Worm (Caenorhabditis elegans): ENCODE measurements around the gene cpr-1.

ce11 chrV:12013298-12013697 lies 37.9 kb downstream of the cpr-1 start, which contains the start of gene add-2:
- TF ChIP-seq alr-1 (tag; optimal IDR thresholded peaks at IDR 0.05) = no peak
- TF ChIP-seq fos-1 (tag; optimal IDR thresholded peaks at IDR 0.05) = no peak
- TF ChIP-seq nhr-10 (tag; optimal IDR thresholded peaks at IDR 0.05) = no peak
- TF ChIP-seq zag-1 (tag; optimal IDR thresholded peaks at IDR 0.05) = no peak
- no peak for TF ChIP-seq unc-62 (GFP tag; optimal IDR thresholded peaks at IDR 0.05)
- no peak for TF ChIP-seq nhr-6 (tag; optimal IDR thresholded peaks at IDR 0.05)
- TF ChIP-seq C34F6.9 (tag; optimal IDR thresholded peaks at IDR 0.05) = no peak
- no peak for TF ChIP-seq dmd-4 (tag; optimal IDR thresholded peaks at IDR 0.05)
- TF ChIP-seq ztf-11 (tag; optimal IDR thresholded peaks at IDR 0.05) = no peak
- no peak for TF ChIP-seq R02D3.7 (tag; optimal IDR thresholded peaks at IDR 0.05)
